Worm (Caenorhabditis elegans): ENCODE data around the gene spe-43.

spe-43 gene

DNA sequence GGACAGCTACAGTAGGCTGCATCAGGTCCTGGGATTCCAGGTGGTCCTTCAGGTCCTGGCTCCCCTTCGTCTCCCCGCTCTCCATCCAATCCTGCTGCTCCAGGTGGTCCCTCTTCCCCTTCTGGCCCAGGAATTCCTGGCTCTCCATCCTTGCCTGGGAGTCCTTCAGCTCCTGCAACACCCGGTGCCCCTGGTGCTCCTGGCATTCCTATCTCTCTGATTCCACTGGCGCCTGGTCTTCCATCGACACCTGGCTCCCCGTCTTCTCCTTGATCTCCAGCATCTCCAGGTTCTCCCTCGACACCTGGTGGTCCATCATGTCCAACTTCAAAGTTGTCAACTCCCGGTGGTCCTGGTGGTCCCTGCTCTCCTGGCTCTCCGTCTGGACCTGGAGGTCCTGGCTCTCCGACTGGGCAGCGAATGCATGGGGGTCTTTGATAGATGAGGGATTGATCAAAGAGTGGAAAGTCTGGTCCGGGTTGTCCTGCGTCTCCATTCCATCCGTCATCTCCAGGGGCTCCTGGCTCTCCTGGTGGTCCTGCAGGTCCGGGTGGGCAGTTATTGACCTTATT is 52.4 kb downstream of the spe-43 start:
- no peak for TF ChIP-seq pqm-1 (tag; optimal IDR thresholded peaks at IDR 0.05)
- TF ChIP-seq C08G9.2 (tag; optimal IDR thresholded peaks at IDR 0.05): peak; percentile 35
- peak; percentile 21 for TF ChIP-seq hlh-6 (tag; optimal IDR thresholded peaks at IDR 0.05)
